Worm (Caenorhabditis elegans) whole organism, early embryonic: ENCODE data around the gene JC8.4.
A peak's percentile ranks its signal among the peaks of the same experiment; 100 is the strongest.

Experiments used
- B0310.2 ChIP-seq: sonication (generic microtip); optimal IDR thresholded peaks from 2 replicates; lab custom pipeline; 2016; ENCODE audit warnings: mild to moderate bottlenecking, missing genetic modification characterization, missing compliant biosample characterization
- F13C5.2 ChIP-seq: sonication (generic microtip); optimal IDR thresholded peaks from 2 replicates; lab custom pipeline; 2017; ENCODE audit warnings: mild to moderate bottlenecking, missing genetic modification characterization, inconsistent platforms, missing compliant biosample characterization
- aly-1 ChIP-seq: sonication (generic microtip); optimal IDR thresholded peaks from 2 replicates; lab custom pipeline; 2016; ENCODE audit warnings: missing genetic modification characterization, missing compliant biosample characterization
- ama-1 ChIP-seq: fragments of 150-350 bp; optimal IDR thresholded peaks from 2 replicates; lab custom pipeline; 2014
- ceh-13 ChIP-seq: fragments of 200-800 bp; sonication (Bioruptor generic); optimal IDR thresholded peaks from 2 replicates; lab custom pipeline; 2018; ENCODE audit warnings: mild to moderate bottlenecking, missing genetic modification characterization, missing compliant biosample characterization
- ceh-36 ChIP-seq: sonication (generic microtip); optimal IDR thresholded peaks from 2 replicates; lab custom pipeline; 2016; ENCODE audit warnings: missing genetic modification characterization, inconsistent platforms, missing compliant biosample characterization
- ets-7 ChIP-seq: sonication (generic microtip); optimal IDR thresholded peaks from 2 replicates; lab custom pipeline; 2016; ENCODE audit warnings: missing genotype, missing genetic modification characterization, missing compliant biosample characterization
- flt-1 ChIP-seq: fragments of 200-800 bp; sonication (Bioruptor generic); IDR thresholded peaks from 2 replicates; pipeline ENCODE4 v1.3.6; 2022; ENCODE audit warnings: missing genetic modification characterization, missing compliant biosample characterization
- hmbx-1 ChIP-seq: sonication (generic microtip); optimal IDR thresholded peaks from 2 replicates; lab custom pipeline; 2016; ENCODE audit warnings: mild to moderate bottlenecking, missing genetic modification characterization, missing compliant biosample characterization
- hmg-4 ChIP-seq: fragments of 200-800 bp; sonication (Bioruptor generic); optimal IDR thresholded peaks from 2 replicates; lab custom pipeline; 2018; ENCODE audit warnings: mild to moderate bottlenecking, missing genetic modification characterization, missing compliant biosample characterization
- hnd-1 ChIP-seq: sonication (generic microtip); optimal IDR thresholded peaks from 2 replicates; lab custom pipeline; 2016; ENCODE audit warnings: missing genetic modification characterization, missing compliant biosample characterization
- pes-1 ChIP-seq: fragments of 200-800 bp; sonication (Bioruptor generic); IDR thresholded peaks from 2 replicates; pipeline ENCODE4 v1.3.6; 2022; ENCODE audit warnings: missing genetic modification reagents, missing genetic modification characterization, missing compliant biosample characterization
- scrt-1 ChIP-seq: fragments of 200-800 bp; sonication (Bioruptor generic); IDR thresholded peaks from 2 replicates; pipeline ENCODE4 v1.3.6; 2022; ENCODE audit warnings: missing genetic modification characterization, missing compliant biosample characterization
- sea-1 ChIP-seq: fragments of 200-800 bp; sonication (Bioruptor generic); conservative IDR thresholded peaks from 2 replicates; pipeline ENCODE4 v1.3.6; 2022; ENCODE audit warnings: missing genetic modification characterization, missing compliant biosample characterization
- tbx-11 ChIP-seq: fragments of 200-800 bp; sonication (Bioruptor generic); IDR thresholded peaks from 2 replicates; pipeline ENCODE4 v1.3.6; 2022; ENCODE audit warnings: missing genetic modification characterization, missing compliant biosample characterization
- tbx-37 ChIP-seq: fragments of 200-800 bp; sonication (Bioruptor generic); conservative IDR thresholded peaks from 2 replicates; pipeline ENCODE4 v1.3.6; 2022; ENCODE audit warnings: missing genetic modification reagents, missing genetic modification characterization, missing compliant biosample characterization
- tra-4 ChIP-seq: sonication (generic microtip); optimal IDR thresholded peaks from 2 replicates; lab custom pipeline; 2017; ENCODE audit warnings: missing genetic modification characterization, missing compliant biosample characterization

The JC8.4 gene

ce11 chrIV:13243375-13243774, at the start of gene JC8.4:
Gene JC8.4 (plus strand): TSS chrIV:13243675.
- TF ChIP-seq tbx-37 (GFP tag; lab: Robert Waterston, UW), result no peak
- no peak for TF ChIP-seq hmbx-1
- TF ChIP-seq ceh-13, result no peak
- no peak for TF ChIP-seq ama-1 (lab: Kevin White, UChicago)
- TF ChIP-seq F13C5.2 (tag; lab: Kevin White, UChicago), result no peak
- no peak for TF ChIP-seq ceh-36 (tag; lab: Kevin White, UChicago)
- TF ChIP-seq hmg-4 (GFP tag; lab: Kevin White, UChicago), result no peak
- TF ChIP-seq scrt-1, result no peak
- no peak for TF ChIP-seq sea-1 (GFP tag; lab: Robert Waterston, UW)
- no peak for TF ChIP-seq tbx-11 (GFP tag; lab: Robert Waterston, UW)
- no peak for TF ChIP-seq pes-1 (GFP tag; lab: Robert Waterston, UW)
- no peak for TF ChIP-seq aly-1
- TF ChIP-seq ets-7, result no peak
- no peak for TF ChIP-seq B0310.2 (tag; lab: Kevin White, UChicago)
- TF ChIP-seq tra-4 (tag; lab: Kevin White, UChicago), result no peak
- TF ChIP-seq flt-1 (GFP tag; lab: Robert Waterston, UW), result no peak
- TF ChIP-seq hnd-1, result no peak

DNA sequence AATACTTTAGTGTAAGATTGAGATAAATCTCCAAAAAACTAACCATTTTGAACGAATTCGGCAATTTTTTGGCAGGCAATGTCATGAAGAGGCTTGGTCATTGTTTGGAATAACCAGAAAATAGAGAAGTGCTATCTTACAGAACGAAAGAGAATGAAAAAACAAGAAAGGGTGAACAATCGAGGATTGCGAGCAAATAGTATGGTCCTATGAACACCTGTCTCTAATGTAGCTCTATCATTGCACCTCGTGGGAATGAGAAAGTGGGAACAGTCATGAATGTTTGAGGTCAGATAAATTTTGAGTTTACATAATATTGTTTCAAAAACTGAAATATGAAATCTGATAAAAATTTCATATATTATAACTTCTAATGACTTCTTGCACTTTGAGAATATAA, 46.2 kb upstream of the JC8.4 start, which contains the start of gene C48D1.1:
C48D1.1 (minus strand) TSS at position 101 of the 400 bp plus-strand sequence.
- no peak for TF ChIP-seq hnd-1
- TF ChIP-seq hmbx-1, result no peak
- no peak for TF ChIP-seq F13C5.2 (tag; lab: Kevin White, UChicago)
- no peak for TF ChIP-seq tbx-37 (GFP tag; lab: Robert Waterston, UW)

DNA sequence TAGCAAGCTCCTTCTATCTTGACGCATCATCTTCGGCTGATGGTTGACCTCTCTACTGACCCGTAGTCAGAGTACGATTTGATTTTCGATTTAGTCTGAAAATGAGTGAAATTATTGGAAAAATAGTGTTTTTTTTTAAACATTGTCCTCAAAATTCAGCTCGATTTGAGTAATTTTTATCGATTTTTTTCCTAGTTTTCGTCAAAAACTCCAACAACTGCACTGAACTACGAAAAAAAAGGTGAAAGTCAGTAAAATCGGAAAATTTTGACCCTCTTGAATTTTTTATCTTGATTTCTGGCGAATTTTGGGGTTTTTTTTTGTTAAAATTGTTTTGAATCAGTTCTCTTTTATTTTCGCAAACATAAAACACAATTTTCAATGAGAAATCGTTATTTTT, 39.4 kb upstream of the JC8.4 start, which contains the start of gene ced-3:
ced-3 (minus strand) TSS at position 101 of the 400 bp plus-strand sequence.
- TF ChIP-seq hmg-4 (GFP tag; lab: Kevin White, UChicago) (no peak), tbx-37 (GFP tag; lab: Robert Waterston, UW) (no peak), tra-4 (tag; lab: Kevin White, UChicago) (no peak), sea-1 (GFP tag; lab: Robert Waterston, UW) (no peak), pes-1 (GFP tag; lab: Robert Waterston, UW) (no peak), aly-1 (no peak), F13C5.2 (tag; lab: Kevin White, UChicago) (no peak), ceh-36 (tag; lab: Kevin White, UChicago) (no peak)

ce11 chrIV:13205891-13206290, 37.6 kb upstream of the JC8.4 start:
- TF ChIP-seq hmg-4 (GFP tag; lab: Kevin White, UChicago), result peak; percentile 15
- TF ChIP-seq ceh-13, result no peak
- TF ChIP-seq pes-1 (GFP tag; lab: Robert Waterston, UW), result no peak

- TF ChIP-seq sea-1 (GFP tag; lab: Robert Waterston, UW) (no peak), tra-4 (tag; lab: Kevin White, UChicago) (no peak), hmbx-1 (no peak), ama-1 (lab: Kevin White, UChicago) (no peak), aly-1 (no peak), pes-1 (GFP tag; lab: Robert Waterston, UW) (no peak), ets-7 (no peak), tbx-37 (GFP tag; lab: Robert Waterston, UW) (no peak), flt-1 (GFP tag; lab: Robert Waterston, UW) (no peak), scrt-1 (no peak), B0310.2 (tag; lab: Kevin White, UChicago) (no peak), ceh-36 (tag; lab: Kevin White, UChicago) (no peak), tbx-11 (GFP tag; lab: Robert Waterston, UW) (no peak), hmg-4 (GFP tag; lab: Kevin White, UChicago) (no peak), hnd-1 (no peak), F13C5.2 (tag; lab: Kevin White, UChicago) (no peak)
These were observed 33.9 kb upstream of the JC8.4 start, which contains the start of gene C48D1.9 for ce11 chrIV:13209566-13209965. Gene C48D1.9 (minus strand): TSS chrIV:13209666.

DNA sequence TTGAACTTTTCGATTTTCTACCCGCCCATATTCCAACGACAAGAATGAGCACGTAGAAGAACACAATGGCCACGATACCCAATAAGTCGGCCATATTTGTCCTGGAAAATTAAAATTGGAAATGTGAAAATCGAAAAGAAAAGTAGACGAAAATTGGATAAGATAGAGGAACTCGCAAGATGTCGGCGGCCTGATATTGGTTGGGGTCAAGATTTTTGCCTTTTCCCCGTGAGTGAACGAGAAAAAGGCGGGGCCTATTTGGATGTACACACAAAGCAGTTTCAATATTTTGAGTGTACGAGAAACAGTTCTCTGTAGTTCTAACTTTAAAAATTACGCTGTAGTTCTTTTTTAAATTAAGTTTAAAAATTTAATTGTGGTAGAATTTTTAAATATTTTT, 29.0 kb upstream of the JC8.4 start, which contains the start of gene cho-1:
cho-1 (minus strand) TSS at position 101 of the 400 bp plus-strand sequence.
- TF ChIP-seq pes-1 (GFP tag; lab: Robert Waterston, UW) (no peak), ceh-36 (tag; lab: Kevin White, UChicago) (no peak), tbx-11 (GFP tag; lab: Robert Waterston, UW) (no peak), F13C5.2 (tag; lab: Kevin White, UChicago) (no peak), ceh-13 (no peak), tbx-37 (GFP tag; lab: Robert Waterston, UW) (no peak)

ce11 chrIV:13220594-13220993, 22.9 kb upstream of the JC8.4 start:
- TF ChIP-seq hmg-4 (GFP tag; lab: Kevin White, UChicago), result no peak
- no peak for TF ChIP-seq F13C5.2 (tag; lab: Kevin White, UChicago)
- TF ChIP-seq ama-1 (lab: Kevin White, UChicago), result no peak
- no peak for TF ChIP-seq flt-1 (GFP tag; lab: Robert Waterston, UW)
- TF ChIP-seq tbx-37 (GFP tag; lab: Robert Waterston, UW), result no peak
- no peak for TF ChIP-seq hmbx-1
- TF ChIP-seq tra-4 (tag; lab: Kevin White, UChicago), result no peak
- TF ChIP-seq tbx-11 (GFP tag; lab: Robert Waterston, UW), result no peak
- TF ChIP-seq hnd-1, result no peak
- no peak for TF ChIP-seq ceh-36 (tag; lab: Kevin White, UChicago)
- TF ChIP-seq aly-1, result no peak

- TF ChIP-seq ets-7 (no peak), hmbx-1 (no peak), sea-1 (GFP tag; lab: Robert Waterston, UW) (no peak)
These were observed 21.8 kb upstream of the JC8.4 start, which contains the start of gene C48D1.5 for ce11 chrIV:13221657-13222056. Gene C48D1.5 (plus strand): TSS chrIV:13221957.
